Worm (Caenorhabditis elegans) whole organism, L1 larva: ENCODE results near the gene C16C10.9.

ENCODE experiments used
- aha-1 ChIP-seq: fragments of 150-350 bp; optimal IDR thresholded peaks from 2 replicates; lab custom pipeline; 2014; ENCODE audit warnings: missing biosample characterization, missing genetic modification characterization
- lin-13 ChIP-seq: fragments of 150-350 bp; optimal IDR thresholded peaks from 2 replicates; lab custom pipeline; 2014; ENCODE audit warnings: missing biosample characterization, missing genetic modification reagents, missing genetic modification characterization
- lin-15B ChIP-seq: fragments of 150-350 bp; sonication (generic microtip); optimal IDR thresholded peaks from 3 replicates; lab custom pipeline; 2014; ENCODE audit warnings: missing biosample characterization, missing genetic modification characterization
- mdl-1 ChIP-seq, 2 experiments: fragments of 150-350 bp; optimal IDR thresholded peaks; 2 replicates each; lab custom pipeline; 2014 to 2017; ENCODE audit warnings: missing biosample characterization in 2 of 2, missing genetic modification characterization in 2 of 2, inconsistent platforms in 1 of 2

- TF ChIP-seq aha-1 (tag; lab: Kevin White, UChicago) (no peak), mdl-1 (tag; optimal IDR thresholded peaks at IDR 0.05; lab: Kevin White, UChicago) (no peak), lin-13 (no peak), lin-15B (tag; lab: Kevin White, UChicago) (peak; percentile 21)
Measured at ce11 chrIII:4204072-4204471, 46.9 kb upstream of the C16C10.9 start, which contains the start of the genes pelo-1 and R74.7.
